Worm (Caenorhabditis elegans) whole organism, mixed stage, embryonic: Measurements from ENCODE around the gene msp-50.

Source experiments
- blmp-1 ChIP-seq: fragments of 150-350 bp; optimal IDR thresholded peaks from 2 replicates; lab custom pipeline; 2014; ENCODE audit warnings: missing biosample characterization, missing genetic modification characterization
- ceh-39 ChIP-seq: fragments of 150-350 bp; optimal IDR thresholded peaks from 2 replicates; lab custom pipeline; 2014; ENCODE audit warnings: missing biosample characterization, missing genetic modification characterization
- ceh-83 ChIP-seq: fragments of 200-800 bp; sonication (Bioruptor generic); optimal IDR thresholded peaks from 2 replicates; lab custom pipeline; 2018; ENCODE audit warnings: mild to moderate bottlenecking, missing genetic modification characterization, missing compliant biosample characterization
- ces-1 ChIP-seq: fragments of 150-350 bp; optimal IDR thresholded peaks from 2 replicates; lab custom pipeline; 2014; ENCODE audit warnings: missing biosample characterization, missing genetic modification reagents, missing genetic modification characterization
- cnd-1 ChIP-seq: fragments of 200-800 bp; sonication (Bioruptor generic); optimal IDR thresholded peaks from 2 replicates; lab custom pipeline; 2018; ENCODE audit warnings: mild to moderate bottlenecking, missing genetic modification characterization, missing compliant biosample characterization
- elt-1 ChIP-seq: sonication (generic microtip); optimal IDR thresholded peaks from 2 replicates; lab custom pipeline; 2017; ENCODE audit warnings: missing genetic modification characterization, mild to moderate bottlenecking, missing compliant biosample characterization, antibody characterized with exemption, moderate library complexity, borderline replicate concordance; ENCODE audit not compliant: insufficient read depth
- elt-3 ChIP-seq: fragments of 150-350 bp; optimal IDR thresholded peaks from 2 replicates; lab custom pipeline; 2014; ENCODE audit warnings: missing biosample characterization, missing genetic modification characterization
- hlh-1 ChIP-seq: fragments of 150-350 bp; optimal IDR thresholded peaks from 2 replicates; lab custom pipeline; 2014; ENCODE audit warnings: missing biosample characterization, missing genetic modification reagents, missing genetic modification characterization
- lin-13 ChIP-seq: fragments of 150-350 bp; optimal IDR thresholded peaks from 2 replicates; lab custom pipeline; 2014; ENCODE audit warnings: missing biosample characterization, missing genetic modification characterization
- pha-4 ChIP-seq: fragments of 150-350 bp; optimal IDR thresholded peaks from 2 replicates; lab custom pipeline; 2018; ENCODE audit warnings: missing biosample characterization, missing genetic modification reagents, missing genetic modification characterization
- snpc-4 ChIP-seq: fragments of 150-350 bp; optimal IDR thresholded peaks from 2 replicates; lab custom pipeline; 2014; ENCODE audit warnings: missing biosample characterization, missing genetic modification characterization
- unc-39 ChIP-seq: fragments of 150-350 bp; optimal IDR thresholded peaks from 2 replicates; lab custom pipeline; 2014; ENCODE audit warnings: missing biosample characterization, missing genetic modification characterization
- unc-62 ChIP-seq: fragments of 150-350 bp; optimal IDR thresholded peaks from 2 replicates; lab custom pipeline; 2014; ENCODE audit warnings: missing biosample characterization, missing genetic modification reagents, missing genetic modification characterization

- TF ChIP-seq snpc-4 (tag; lab: Kevin White, UChicago): no peak
- no peak for TF ChIP-seq elt-3 (tag; lab: Kevin White, UChicago)
- no peak for TF ChIP-seq pha-4 (tag; lab: Kevin White, UChicago)
- no peak for TF ChIP-seq elt-1 (tag; lab: Kevin White, UChicago)
- TF ChIP-seq lin-13 (tag; lab: Kevin White, UChicago): no peak
- no peak for TF ChIP-seq hlh-1 (tag; lab: Kevin White, UChicago)
- no peak for TF ChIP-seq unc-62 (GFP tag; lab: Kevin White, UChicago)
- TF ChIP-seq unc-39 (tag; lab: Kevin White, UChicago): no peak
- TF ChIP-seq ceh-39 (tag; lab: Kevin White, UChicago): no peak
- no peak for TF ChIP-seq cnd-1 (tag; lab: Kevin White, UChicago)
- TF ChIP-seq ces-1 (GFP tag; lab: Kevin White, UChicago): no peak
- no peak for TF ChIP-seq ceh-83 (GFP tag; lab: Kevin White, UChicago)
- no peak for TF ChIP-seq blmp-1
Observed at ce11 chrII:5170932-5171331, 28.7 kb upstream of the msp-50 start, which contains the start of gene srb-1.
